Worm (Caenorhabditis elegans) whole organism, midembryonic: ENCODE data around the gene F07B10.7.

Experiments used
- T22C8.4 ChIP-seq: fragments of 200-800 bp; sonication (Bioruptor generic); IDR thresholded peaks from 2 replicates; pipeline ENCODE4 v1.3.6; 2022; ENCODE audit warnings: missing genetic modification characterization, missing compliant biosample characterization
- cog-1 ChIP-seq: sonication (generic microtip); optimal IDR thresholded peaks from 2 replicates; lab custom pipeline; 2016; ENCODE audit warnings: missing genetic modification characterization, missing compliant biosample characterization
- flt-1 ChIP-seq: fragments of 200-800 bp; sonication (Bioruptor generic); IDR thresholded peaks from 2 replicates; pipeline ENCODE4 v1.3.6; 2022; ENCODE audit warnings: missing genetic modification characterization, missing compliant biosample characterization
- klf-2 ChIP-seq: fragments of 200-800 bp; sonication (Bioruptor generic); conservative IDR thresholded peaks from 2 replicates; pipeline ENCODE4 v1.3.6; 2022; ENCODE audit warnings: missing genetic modification reagents, missing genetic modification characterization, missing compliant biosample characterization
- med-1 ChIP-seq: sonication (generic microtip); optimal IDR thresholded peaks from 2 replicates; lab custom pipeline; 2017; ENCODE audit warnings: missing genetic modification characterization, mild to moderate bottlenecking, missing compliant biosample characterization, antibody characterized with exemption, missing genetic modification reagents; ENCODE audit not compliant: insufficient read depth
- ref-1 ChIP-seq: fragments of 200-800 bp; sonication (Bioruptor generic); conservative IDR thresholded peaks from 2 replicates; pipeline ENCODE4 v1.3.6; 2022; ENCODE audit warnings: missing genetic modification reagents, missing genetic modification characterization, missing compliant biosample characterization
- tab-1 ChIP-seq: fragments of 200-800 bp; sonication (Bioruptor generic); IDR thresholded peaks from 2 replicates; pipeline ENCODE4 v1.3.6; 2022; ENCODE audit warnings: missing genetic modification characterization, missing compliant biosample characterization
- ztf-23 ChIP-seq: fragments of 200-800 bp; sonication (Bioruptor generic); IDR thresholded peaks from 2 replicates; pipeline ENCODE4 v1.3.6; 2022; ENCODE audit warnings: missing genetic modification reagents, missing genetic modification characterization, missing compliant biosample characterization
- ztf-29 ChIP-seq: fragments of 200-800 bp; sonication (Bioruptor generic); IDR thresholded peaks from 2 replicates; pipeline ENCODE4 v1.3.6; 2022; ENCODE audit warnings: missing genetic modification reagents, missing genetic modification characterization, missing compliant biosample characterization

Gene F07B10.7

ce11 chrV:11260622-11261021 is at the start of gene F07B10.7:
TSS of gene F07B10.7 (minus strand) at chrV:11260722.
- TF ChIP-seq ref-1 (GFP tag; lab: Robert Waterston, UW), result no peak
- no peak for TF ChIP-seq klf-2 (GFP tag; lab: Robert Waterston, UW)
- no peak for TF ChIP-seq T22C8.4
- TF ChIP-seq ztf-29 (GFP tag; lab: Robert Waterston, UW), result no peak
- no peak for TF ChIP-seq ztf-23 (GFP tag; lab: Robert Waterston, UW)
- TF ChIP-seq tab-1 (GFP tag; lab: Robert Waterston, UW), result no peak
- TF ChIP-seq cog-1 (tag; lab: Kevin White, UChicago), result no peak
- no peak for TF ChIP-seq flt-1
- TF ChIP-seq med-1, result no peak

- TF ChIP-seq cog-1 (tag; lab: Kevin White, UChicago) (no peak), ref-1 (GFP tag; lab: Robert Waterston, UW) (no peak), klf-2 (GFP tag; lab: Robert Waterston, UW) (no peak), tab-1 (GFP tag; lab: Robert Waterston, UW) (no peak), med-1 (no peak), ztf-29 (GFP tag; lab: Robert Waterston, UW) (no peak), T22C8.4 (no peak), flt-1 (no peak), ztf-23 (GFP tag; lab: Robert Waterston, UW) (no peak)
These were observed 48.4 kb upstream of the F07B10.7 start for ce11 chrV:11308915-11309314.

ce11 chrV:11308346-11308745 is 47.8 kb upstream of the F07B10.7 start, which contains the start of gene snf-11:
TSS of gene snf-11 (minus strand) at chrV:11308446.
- TF ChIP-seq ztf-23 (GFP tag; lab: Robert Waterston, UW), result no peak
- TF ChIP-seq cog-1 (tag; lab: Kevin White, UChicago), result no peak
- TF ChIP-seq klf-2 (GFP tag; lab: Robert Waterston, UW), result no peak
- no peak for TF ChIP-seq T22C8.4
- TF ChIP-seq ref-1 (GFP tag; lab: Robert Waterston, UW), result no peak
- no peak for TF ChIP-seq flt-1
- no peak for TF ChIP-seq tab-1 (GFP tag; lab: Robert Waterston, UW)
- no peak for TF ChIP-seq ztf-29 (GFP tag; lab: Robert Waterston, UW)
- TF ChIP-seq med-1, result no peak

- TF ChIP-seq T22C8.4 (no peak), ztf-23 (GFP tag; lab: Robert Waterston, UW) (no peak), med-1 (no peak), ref-1 (GFP tag; lab: Robert Waterston, UW) (no peak), flt-1 (no peak), tab-1 (GFP tag; lab: Robert Waterston, UW) (no peak), ztf-29 (GFP tag; lab: Robert Waterston, UW) (no peak), klf-2 (GFP tag; lab: Robert Waterston, UW) (no peak), cog-1 (tag; lab: Kevin White, UChicago) (no peak)
These were observed 47.3 kb upstream of the F07B10.7 start for ce11 chrV:11307781-11308180.

- TF ChIP-seq med-1, result no peak
- no peak for TF ChIP-seq ref-1 (GFP tag; lab: Robert Waterston, UW)
These were observed 44.4 kb upstream of the F07B10.7 start, which contains the start of gene srh-45 for ce11 chrV:11304879-11305278. TSS of gene srh-45 (minus strand) at chrV:11304979.

ce11 chrV:11304200-11304599 is 43.7 kb upstream of the F07B10.7 start:
- TF ChIP-seq med-1 (no peak), klf-2 (GFP tag; lab: Robert Waterston, UW) (no peak), ztf-23 (GFP tag; lab: Robert Waterston, UW) (no peak), ref-1 (GFP tag; lab: Robert Waterston, UW) (no peak), flt-1 (no peak), cog-1 (tag; lab: Kevin White, UChicago) (no peak), ztf-29 (GFP tag; lab: Robert Waterston, UW) (no peak), tab-1 (GFP tag; lab: Robert Waterston, UW) (no peak), T22C8.4 (no peak)

ce11 chrV:11302698-11303097 is 42.2 kb upstream of the F07B10.7 start, which contains the start of gene srh-46:
TSS of gene srh-46 (minus strand) at chrV:11302886.
- no peak for TF ChIP-seq T22C8.4
- no peak for TF ChIP-seq ref-1 (GFP tag; lab: Robert Waterston, UW)
- no peak for TF ChIP-seq ztf-23 (GFP tag; lab: Robert Waterston, UW)
- TF ChIP-seq tab-1 (GFP tag; lab: Robert Waterston, UW), result no peak
- no peak for TF ChIP-seq cog-1 (tag; lab: Kevin White, UChicago)
- no peak for TF ChIP-seq klf-2 (GFP tag; lab: Robert Waterston, UW)
- TF ChIP-seq flt-1, result no peak
- TF ChIP-seq ztf-29 (GFP tag; lab: Robert Waterston, UW), result no peak
- TF ChIP-seq med-1, result no peak

ce11 chrV:11300539-11300938 is 40.0 kb upstream of the F07B10.7 start, which contains the start of gene srh-47:
TSS of gene srh-47 (minus strand) at chrV:11300639.
- TF ChIP-seq flt-1, result no peak

ce11 chrV:11299406-11299805 is 38.9 kb upstream of the F07B10.7 start:
- TF ChIP-seq med-1 (no peak), tab-1 (GFP tag; lab: Robert Waterston, UW) (no peak), klf-2 (GFP tag; lab: Robert Waterston, UW) (no peak), T22C8.4 (no peak), ztf-23 (GFP tag; lab: Robert Waterston, UW) (no peak), flt-1 (no peak), ref-1 (GFP tag; lab: Robert Waterston, UW) (no peak), ztf-29 (GFP tag; lab: Robert Waterston, UW) (no peak), cog-1 (tag; lab: Kevin White, UChicago) (no peak)

- TF ChIP-seq klf-2 (GFP tag; lab: Robert Waterston, UW) (no peak), ref-1 (GFP tag; lab: Robert Waterston, UW) (no peak), ztf-29 (GFP tag; lab: Robert Waterston, UW) (no peak), T22C8.4 (no peak), flt-1 (no peak), med-1 (no peak), tab-1 (GFP tag; lab: Robert Waterston, UW) (no peak), ztf-23 (GFP tag; lab: Robert Waterston, UW) (no peak), cog-1 (tag; lab: Kevin White, UChicago) (no peak)
These were observed 38.1 kb upstream of the F07B10.7 start, which contains the start of gene T03F7.5 for ce11 chrV:11298632-11299031. TSS of gene T03F7.5 (minus strand) at chrV:11298732.
